Worm (Caenorhabditis elegans): Measurements from ENCODE around the gene ZC317.7.

DNA sequence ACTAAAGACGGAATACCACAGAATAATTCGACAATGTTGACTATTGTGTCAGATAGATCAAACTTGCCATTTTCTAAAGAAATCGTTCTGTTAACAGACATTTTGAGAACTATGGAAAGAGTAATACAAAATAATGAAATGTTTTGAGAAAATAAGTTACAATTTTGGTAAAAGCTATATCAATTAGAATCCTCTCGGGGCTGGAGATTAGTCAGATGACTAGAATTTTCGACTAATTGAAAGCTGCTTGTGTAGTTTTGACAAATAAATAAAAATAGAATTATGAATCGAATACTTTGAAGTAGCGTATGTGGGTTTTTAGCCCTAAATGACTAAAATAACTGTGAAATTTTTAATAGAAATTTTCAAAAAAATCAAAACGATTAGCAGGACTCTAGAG lies 14.0 kb upstream of the ZC317.7 start, which contains the start of gene srg-65:
- TF ChIP-seq lsy-2 (tag; optimal IDR thresholded peaks at IDR 0.05): no peak
- no peak for TF ChIP-seq mls-2 (tag; optimal IDR thresholded peaks at IDR 0.05)
- no peak for TF ChIP-seq drap-1 (GFP tag; optimal IDR thresholded peaks at IDR 0.05)
- no peak for TF ChIP-seq elt-1 (tag; optimal IDR thresholded peaks at IDR 0.05; ENCODE audit: borderline replicate concordance, insufficient read depth)
- no peak for TF ChIP-seq unc-39 (tag; optimal IDR thresholded peaks at IDR 0.05)
- no peak for TF ChIP-seq lin-13 (tag; optimal IDR thresholded peaks at IDR 0.05)
- no peak for TF ChIP-seq mep-1 (tag; optimal IDR thresholded peaks at IDR 0.05)
- no peak for TF ChIP-seq tbx-8 (GFP tag; optimal IDR thresholded peaks at IDR 0.05)

Data from whole organism, mixed stage, embryonic.